Fruit fly (Drosophila melanogaster): ENCODE measurements around the gene Surf6.

Surf6 gene

dm6 chr3R:19859370-19860033, 45.2 kb downstream of the Surf6 start (continued):
- TF ChIP-seq trem (tag; optimal IDR thresholded peaks at IDR 0.05) (no peak), hth (optimal IDR thresholded peaks at IDR 0.05) (no peak), twi (tag; optimal IDR thresholded peaks at IDR 0.05) (peak; percentile 9), sqz (GFP tag; optimal IDR thresholded peaks at IDR 0.05) (no peak), Fer1 (GFP tag; optimal IDR thresholded peaks at IDR 0.05) (no peak), Ssrp (tag; optimal IDR thresholded peaks at IDR 0.05) (no peak), dmrt11E (tag; optimal IDR thresholded peaks at IDR 0.05) (no peak), dysf (GFP tag; IDR thresholded peaks at IDR 0.05) (no peak), bowl (GFP tag; IDR thresholded peaks at IDR 0.05) (no peak), CG11723 (GFP tag; optimal IDR thresholded peaks at IDR 0.05) (no peak), Sry-δ (GFP tag; optimal IDR thresholded peaks at IDR 0.05) (no peak), Drgx (GFP tag; IDR thresholded peaks at IDR 0.05) (no peak), Sox102F (GFP tag; optimal IDR thresholded peaks at IDR 0.05) (peak; percentile 1), CG18619 (GFP tag; optimal IDR thresholded peaks at IDR 0.05) (no peak), Hey (tag; optimal IDR thresholded peaks at IDR 0.05) (peak; percentile 79), CG12104 (GFP tag; optimal IDR thresholded peaks at IDR 0.05) (no peak), onecut (GFP tag; IDR thresholded peaks at IDR 0.05) (no peak), CG14965 (GFP tag; optimal IDR thresholded peaks at IDR 0.05; ENCODE audit: borderline replicate concordance) (no peak), CG13296 (GFP tag; optimal IDR thresholded peaks at IDR 0.05) (peak; percentile 18), CG17385 (GFP tag; optimal IDR thresholded peaks at IDR 0.05) (peak; percentile 2), CG7357 (GFP tag; IDR thresholded peaks at IDR 0.05) (no peak), CG12942 (GFP tag; optimal IDR thresholded peaks at IDR 0.05) (no peak), CG12744 (GFP tag; optimal IDR thresholded peaks at IDR 0.05) (no peak), h (optimal IDR thresholded peaks at IDR 0.05) (no peak), ftz-f1 (GFP tag; optimal IDR thresholded peaks at IDR 0.05) (no peak), CG17361 (GFP tag; IDR thresholded peaks at IDR 0.05) (peak; percentile 53; the same call in 1 of the 3 replicates), CG10462 (GFP tag; optimal IDR thresholded peaks at IDR 0.05) (no peak), pum (GFP tag; optimal IDR thresholded peaks at IDR 0.05) (no peak), Taf1 (GFP tag; IDR thresholded peaks at IDR 0.05) (no peak), Hr39 (optimal IDR thresholded peaks at IDR 0.05) (no peak), CG1832 (GFP tag; optimal IDR thresholded peaks at IDR 0.05) (no peak), CG16815 (GFP tag; optimal IDR thresholded peaks at IDR 0.05) (no peak), Sin3A (optimal IDR thresholded peaks at IDR 0.05) (no peak), ash1 (GFP tag; optimal IDR thresholded peaks at IDR 0.05) (no peak)

- TF ChIP-seq pfk (GFP tag; optimal IDR thresholded peaks at IDR 0.05), result no peak
- 0 out of 3 replicates have a peak, but pooled peaks have one; percentile 46 for TF ChIP-seq CG2199 (GFP tag; IDR thresholded peaks at IDR 0.05)
- TF ChIP-seq Pdp1 (GFP tag; optimal IDR thresholded peaks at IDR 0.05), result peak in 1 of 2 experiments; percentile 18
- TF ChIP-seq sr (GFP tag; IDR thresholded peaks at IDR 0.05), result 0 out of 3 replicates have a peak, but pooled peaks have one; percentile 34
- TF ChIP-seq twi (tag; optimal IDR thresholded peaks at IDR 0.05), result peak; percentile 99
- no peak for TF ChIP-seq dm (GFP tag; optimal IDR thresholded peaks at IDR 0.05)
- no peak for TF ChIP-seq run (tag; optimal IDR thresholded peaks at IDR 0.05)
- TF ChIP-seq sens (GFP tag), result peak; percentile 26
- TF ChIP-seq ewg (GFP tag; optimal IDR thresholded peaks at IDR 0.05), result no peak
- TF ChIP-seq chinmo (GFP tag; IDR thresholded peaks at IDR 0.05; ENCODE audit: partially characterized antibody), result 0 out of 4 replicates have a peak, but pooled peaks have one; percentile 54
- no peak for TF ChIP-seq Hr51 (GFP tag; optimal IDR thresholded peaks at IDR 0.05)
- TF ChIP-seq Med (GFP tag), result peak; percentile 14
Observed at dm6 chr3R:19858944-19859343, 45.7 kb downstream of the Surf6 start.
